Worm (Caenorhabditis elegans): ENCODE measurements around the gene srsx-13.

srsx-13 gene

DNA sequence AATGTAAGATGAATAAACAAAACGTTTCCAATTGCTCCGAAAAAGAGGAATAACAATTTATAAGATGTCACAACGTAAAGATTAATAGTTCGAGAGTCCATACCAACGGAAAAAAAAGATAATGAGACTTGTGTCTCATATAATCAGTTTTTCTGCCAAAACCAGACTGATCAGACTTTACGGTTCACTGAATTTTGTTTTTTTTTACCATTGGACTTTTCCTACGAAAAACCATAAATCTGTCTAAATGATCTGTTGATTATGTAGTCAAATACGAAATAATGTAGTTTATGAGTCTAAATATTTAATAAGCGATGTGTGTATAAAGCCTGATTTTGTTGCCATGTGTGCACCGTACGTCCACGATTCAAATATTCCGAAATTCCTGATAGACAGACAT is 3.9 kb downstream of the srsx-13 start, which contains the start of gene srsx-11:
Gene srsx-11, minus strand, starts transcription at position 101 of the 400 bp plus-strand sequence.
- no peak for TF ChIP-seq ces-1 (GFP tag; optimal IDR thresholded peaks at IDR 0.05)
- no peak for TF ChIP-seq zip-2 (tag; optimal IDR thresholded peaks at IDR 0.05)
- TF ChIP-seq madf-5 (GFP tag; IDR thresholded peaks at IDR 0.05): no peak
- TF ChIP-seq saeg-2 (GFP tag; IDR thresholded peaks at IDR 0.05): no peak
- no peak for TF ChIP-seq daf-19 (GFP tag; conservative IDR thresholded peaks at IDR 0.05)
- no peak for TF ChIP-seq nhr-41 (GFP tag; IDR thresholded peaks at IDR 0.05)
- no peak for TF ChIP-seq ztf-11 (tag; optimal IDR thresholded peaks at IDR 0.05)
- TF ChIP-seq cey-2 (tag; optimal IDR thresholded peaks at IDR 0.05; ENCODE audit: borderline replicate concordance, insufficient read depth): no peak
- TF ChIP-seq zag-1 (tag; optimal IDR thresholded peaks at IDR 0.05): no peak
- TF ChIP-seq lin-15B (tag; optimal IDR thresholded peaks at IDR 0.05): no peak

DNA sequence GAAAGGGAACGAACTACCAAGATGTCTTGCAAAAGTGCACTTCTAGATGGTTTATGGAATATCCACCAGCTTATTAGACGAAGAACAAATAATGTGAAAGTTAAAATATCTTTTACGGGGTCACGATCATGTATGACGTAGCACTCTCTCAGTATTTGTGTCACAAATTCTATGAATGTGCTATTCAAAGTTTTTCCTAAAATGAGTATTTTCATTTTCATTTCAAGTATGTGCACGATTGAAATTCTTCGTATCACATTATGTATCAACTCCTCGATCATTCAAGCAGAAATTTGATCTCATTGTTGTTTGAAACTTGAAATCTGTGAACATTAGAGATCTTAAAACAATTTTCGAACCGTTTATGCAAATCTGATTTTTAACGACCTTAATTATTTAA is 5.5 kb downstream of the srsx-13 start:
- no peak for TF ChIP-seq set-16 (GFP tag; IDR thresholded peaks at IDR 0.05)
- TF ChIP-seq F37D6.2 (tag; optimal IDR thresholded peaks at IDR 0.05): no peak
- no peak for TF ChIP-seq nhr-237 (tag; optimal IDR thresholded peaks at IDR 0.05)
- no peak for TF ChIP-seq mdl-1 (tag; optimal IDR thresholded peaks at IDR 0.05)
- no peak for TF ChIP-seq aha-1 (tag)
- no peak for TF ChIP-seq dmd-9 (GFP tag; IDR thresholded peaks at IDR 0.05)
- no peak for TF ChIP-seq arid-1 (GFP tag; conservative IDR thresholded peaks at IDR 0.05)
- no peak for TF ChIP-seq lin-13 (GFP tag; optimal IDR thresholded peaks at IDR 0.05)
- TF ChIP-seq aly-2 (tag; optimal IDR thresholded peaks at IDR 0.05): no peak
- TF ChIP-seq ztf-11 (tag; optimal IDR thresholded peaks at IDR 0.05): no peak
- no peak for TF ChIP-seq mes-2 (tag; optimal IDR thresholded peaks at IDR 0.05; ENCODE audit: poor library complexity, severe bottlenecking)
- TF ChIP-seq lir-3 (tag; optimal IDR thresholded peaks at IDR 0.05): no peak
- TF ChIP-seq cey-2 (tag; optimal IDR thresholded peaks at IDR 0.05; ENCODE audit: borderline replicate concordance, insufficient read depth): no peak
- TF ChIP-seq sdz-12 (GFP tag; optimal IDR thresholded peaks at IDR 0.05): no peak
- no peak for TF ChIP-seq T26A8.4 (GFP tag; IDR thresholded peaks at IDR 0.05)
- TF ChIP-seq hmg-1.1 (GFP tag; IDR thresholded peaks at IDR 0.05): no peak
- TF ChIP-seq Y48G9A.11 (GFP tag; IDR thresholded peaks at IDR 0.05): no peak
- TF ChIP-seq nhr-28 (tag; optimal IDR thresholded peaks at IDR 0.05): no peak

DNA sequence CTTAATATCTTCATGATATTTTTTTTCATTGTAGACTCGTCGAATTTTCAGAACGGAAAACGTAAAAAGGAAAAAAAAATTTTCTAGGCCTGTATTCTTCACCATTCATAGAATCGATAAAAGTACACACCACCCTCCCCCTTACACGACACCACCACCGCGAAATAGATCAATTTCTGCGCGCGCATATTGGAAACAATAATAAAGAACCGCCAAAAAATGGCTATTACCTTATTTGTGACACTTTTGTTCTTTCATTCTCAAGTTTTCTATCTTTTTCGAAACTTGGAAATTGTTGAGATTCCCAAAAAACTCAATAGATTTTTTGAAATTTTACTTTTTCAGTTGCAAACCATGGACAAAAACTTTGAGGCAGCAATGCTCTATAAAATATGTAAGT is 7.9 kb downstream of the srsx-13 start, which contains the start of gene F26G5.1:
Gene F26G5.1, plus strand, starts transcription at position 339 of the 400 bp plus-strand sequence.
- TF ChIP-seq unc-39 (tag; optimal IDR thresholded peaks at IDR 0.05): no peak
- TF ChIP-seq set-16 (GFP tag; IDR thresholded peaks at IDR 0.05): no peak
- TF ChIP-seq aha-1 (tag): peak; percentile 53

DNA sequence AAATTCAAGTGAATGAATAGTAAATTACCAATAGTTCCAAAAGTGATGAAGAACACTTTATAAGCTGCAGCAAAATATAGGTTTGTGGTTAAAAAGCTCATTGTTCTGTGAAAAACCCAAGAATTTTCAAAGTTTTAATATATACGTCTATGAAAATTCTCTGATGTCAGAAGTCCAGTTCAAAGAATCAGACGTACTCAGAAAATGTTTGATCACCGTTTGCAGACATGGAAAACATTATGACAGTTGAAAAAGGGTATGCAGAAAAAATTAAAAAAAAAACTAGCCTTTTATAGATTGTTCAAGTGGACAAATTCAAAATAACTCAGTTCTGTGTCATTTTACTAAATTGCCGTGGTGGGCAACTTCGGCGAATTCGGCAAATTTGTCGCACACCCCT is 8.3 kb downstream of the srsx-13 start, which contains the start of gene srsx-10:
Gene srsx-10, minus strand, starts transcription at position 101 of the 400 bp plus-strand sequence.
- TF ChIP-seq daf-19 (GFP tag; conservative IDR thresholded peaks at IDR 0.05) (no peak), D1046.2 (GFP tag; IDR thresholded peaks at IDR 0.05) (no peak), nhr-42 (GFP tag; IDR thresholded peaks at IDR 0.05) (no peak), fkh-10 (GFP tag; optimal IDR thresholded peaks at IDR 0.05) (no peak), nhr-6 (tag; optimal IDR thresholded peaks at IDR 0.05) (no peak), dpl-1 (GFP tag; optimal IDR thresholded peaks at IDR 0.05) (no peak), nhr-111 (GFP tag; optimal IDR thresholded peaks at IDR 0.05) (no peak), dve-1 (tag; optimal IDR thresholded peaks at IDR 0.05; ENCODE audit: insufficient read depth) (no peak), nhr-10 (tag; optimal IDR thresholded peaks at IDR 0.05) (no peak), F49E8.2 (tag; optimal IDR thresholded peaks at IDR 0.05; ENCODE audit: borderline replicate concordance) (no peak), dmd-9 (GFP tag; IDR thresholded peaks at IDR 0.05) (no peak), lin-15B (tag; optimal IDR thresholded peaks at IDR 0.05) (no peak), nhr-41 (GFP tag; IDR thresholded peaks at IDR 0.05) (no peak)

Measured in whole organism, L4 larva.